Fruit fly (Drosophila melanogaster) whole organism, pupa: ENCODE measurements around the gene CG6126.

ENCODE experiments used
- CG10348 ChIP-seq: fragments of 200-800 bp; sonication (Bioruptor generic); IDR thresholded peaks from 2 replicates; pipeline ENCODE4 v1.3.6; 2022; ENCODE audit warnings: missing biosample characterization, missing genetic modification characterization
- CG13204 ChIP-seq: fragments of 200-800 bp; sonication (Bioruptor generic); optimal IDR thresholded peaks from 2 replicates; lab custom pipeline; 2018; ENCODE audit warnings: missing biosample characterization, mild to moderate bottlenecking, missing genetic modification characterization, moderate library complexity
- CG14655 ChIP-seq: fragments of 200-800 bp; sonication (Bioruptor generic); optimal IDR thresholded peaks from 3 replicates; lab custom pipeline; 2017; ENCODE audit warnings: mild to moderate bottlenecking, missing biosample characterization, missing genetic modification reagents, missing genetic modification characterization
- CG15710 ChIP-seq: fragments of 200-800 bp; sonication (Bioruptor generic); optimal IDR thresholded peaks from 2 replicates; lab custom pipeline; 2018; ENCODE audit warnings: missing biosample characterization, mild to moderate bottlenecking, missing genetic modification characterization, moderate library complexity
- CG4496 ChIP-seq: fragments of 200-800 bp; sonication (Bioruptor generic); IDR thresholded peaks from 3 replicates; pipeline ENCODE4 v1.3.6; 2022; ENCODE audit warnings: missing biosample characterization, missing genetic modification characterization
- EcR ChIP-seq: fragments of 200-800 bp; sonication (Bioruptor generic); optimal IDR thresholded peaks from 3 replicates; lab custom pipeline; 2019; ENCODE audit warnings: missing biosample characterization, missing genetic modification characterization, mild to moderate bottlenecking, moderate library complexity, missing genetic modification reagents
- fd96Ca ChIP-seq: fragments of 200-800 bp; sonication (Bioruptor generic); IDR thresholded peaks from 3 replicates; pipeline ENCODE4 v1.3.6; 2022; ENCODE audit warnings: missing biosample characterization, missing genetic modification characterization

- TF ChIP-seq fd96Ca (GFP tag; lab: Robert Waterston, UW): no peak
- peak; percentile 83 for TF ChIP-seq EcR
- no peak for TF ChIP-seq CG10348
- peak; percentile 97 for TF ChIP-seq CG14655 (GFP tag; lab: Kevin White, UChicago)
- TF ChIP-seq CG4496 (GFP tag; lab: Robert Waterston, UW): no peak
- TF ChIP-seq CG15710: peak; percentile 99
- TF ChIP-seq CG13204 (GFP tag; lab: Kevin White, UChicago): peak; percentile 96
Measured at dm6 chr3R:16224415-16225165, 21.7 kb upstream of the CG6126 start.
